Fruit fly (Drosophila melanogaster) whole organism, embryonic: ENCODE measurements around the gene Pka-C1.

Source experiments
- Antp ChIP-seq: fragments of 200-800 bp; sonication (Bioruptor generic); optimal IDR thresholded peaks from 3 replicates; lab custom pipeline; 2016; ENCODE audit warnings: missing biosample characterization, missing genetic modification characterization
- Bgb ChIP-seq: fragments of 200-800 bp; sonication (Bioruptor generic); IDR thresholded peaks from 2 replicates; pipeline ENCODE4 v1.3.6; 2022; ENCODE audit warnings: missing biosample characterization, missing genetic modification characterization; ENCODE audit not compliant: partially characterized antibody
- Bteb2 ChIP-seq: fragments of 200-800 bp; sonication (Bioruptor generic); optimal IDR thresholded peaks from 2 replicates; lab custom pipeline; 2016; ENCODE audit warnings: missing biosample characterization, missing genetic modification characterization
- CG10147 ChIP-seq: fragments of 200-800 bp; sonication (Bioruptor generic); optimal IDR thresholded peaks from 2 replicates; lab custom pipeline; 2019; ENCODE audit warnings: missing biosample characterization, mild to moderate bottlenecking, missing genetic modification characterization, moderate library complexity
- CG10543 ChIP-seq: fragments of 200-800 bp; sonication (Bioruptor generic); optimal IDR thresholded peaks from 3 replicates; lab custom pipeline; 2017; ENCODE audit warnings: missing biosample characterization, mild to moderate bottlenecking, missing genetic modification characterization, moderate library complexity
- CG11696 ChIP-seq: fragments of 200-800 bp; sonication (Bioruptor generic); IDR thresholded peaks from 2 replicates; pipeline ENCODE4 v1.3.6; 2022; ENCODE audit warnings: missing biosample characterization, missing genetic modification characterization
- CG12769 ChIP-seq: fragments of 200-800 bp; sonication (Bioruptor generic); optimal IDR thresholded peaks from 2 replicates; lab custom pipeline; 2019; ENCODE audit warnings: missing biosample characterization, mild to moderate bottlenecking, missing genetic modification characterization, moderate library complexity
- CG15011 ChIP-seq: fragments of 200-800 bp; sonication (Bioruptor generic); optimal IDR thresholded peaks from 3 replicates; lab custom pipeline; 2018; ENCODE audit warnings: missing biosample characterization, mild to moderate bottlenecking, missing genetic modification characterization
- CG15073 ChIP-seq: fragments of 200-800 bp; sonication (Bioruptor generic); optimal IDR thresholded peaks from 2 replicates; lab custom pipeline; 2016; ENCODE audit warnings: missing biosample characterization, missing genetic modification characterization
- CG15696 ChIP-seq: fragments of 200-800 bp; sonication (Bioruptor generic); optimal IDR thresholded peaks from 2 replicates; lab custom pipeline; 2019; ENCODE audit warnings: missing biosample characterization, mild to moderate bottlenecking, missing genetic modification characterization, moderate library complexity
- CG17359 ChIP-seq: fragments of 200-800 bp; sonication (Bioruptor generic); optimal IDR thresholded peaks from 3 replicates; lab custom pipeline; 2018; ENCODE audit warnings: missing biosample characterization, mild to moderate bottlenecking, missing genetic modification characterization, moderate library complexity
- CG17829 ChIP-seq: fragments of 200-800 bp; optimal IDR thresholded peaks from 2 replicates; lab custom pipeline; 2019; ENCODE audit warnings: missing biosample characterization, mild to moderate bottlenecking, missing genetic modification characterization, moderate library complexity
- CG2678 ChIP-seq: fragments of 200-800 bp; sonication (Bioruptor generic); optimal IDR thresholded peaks from 3 replicates; lab custom pipeline; 2019; ENCODE audit warnings: missing biosample characterization, mild to moderate bottlenecking, missing genetic modification characterization, moderate library complexity
- CG4424 ChIP-seq: fragments of 200-800 bp; sonication (Bioruptor generic); optimal IDR thresholded peaks from 3 replicates; lab custom pipeline; 2016; ENCODE audit warnings: missing biosample characterization, missing genetic modification characterization
- CG6854 ChIP-seq: fragments of 200-800 bp; sonication (Bioruptor generic); optimal IDR thresholded peaks from 3 replicates; lab custom pipeline; 2017; ENCODE audit warnings: missing biosample characterization, mild to moderate bottlenecking, missing genetic modification characterization
- CG7963 ChIP-seq: fragments of 200-800 bp; sonication (Bioruptor generic); IDR thresholded peaks from 3 replicates; pipeline ENCODE4 v1.3.6; 2022; ENCODE audit warnings: missing biosample characterization, missing genetic modification characterization; ENCODE audit not compliant: partially characterized antibody
- CG7987 ChIP-seq: fragments of 200-800 bp; sonication (Bioruptor generic); optimal IDR thresholded peaks from 2 replicates; lab custom pipeline; 2018; ENCODE audit warnings: missing biosample characterization, mild to moderate bottlenecking, missing genetic modification characterization, moderate library complexity
- Dbx ChIP-seq: fragments of 200-800 bp; sonication (Bioruptor generic); IDR thresholded peaks from 3 replicates; pipeline ENCODE4 v1.3.6; 2022; ENCODE audit warnings: missing biosample characterization, missing genetic modification characterization
- ERR ChIP-seq: fragments of 200-800 bp; sonication (Bioruptor generic); optimal IDR thresholded peaks from 2 replicates; lab custom pipeline; 2016; ENCODE audit warnings: missing biosample characterization, missing genetic modification characterization
- Ets97D ChIP-seq: fragments of 200-800 bp; sonication (Bioruptor generic); optimal IDR thresholded peaks from 3 replicates; lab custom pipeline; 2016; ENCODE audit warnings: missing biosample characterization, missing genetic modification characterization
- Gug ChIP-seq: fragments of 200-800 bp; sonication (Bioruptor generic); IDR thresholded peaks from 4 replicates; pipeline ENCODE4 v1.3.6; 2022; ENCODE audit warnings: missing biosample characterization, missing genetic modification characterization
- HLH54F ChIP-seq: fragments of 200-800 bp; sonication (Bioruptor generic); optimal IDR thresholded peaks from 3 replicates; lab custom pipeline; 2016; ENCODE audit warnings: missing biosample characterization, missing genetic modification characterization
- Hey ChIP-seq: fragments of 200-800 bp; sonication (Bioruptor generic); optimal IDR thresholded peaks from 3 replicates; lab custom pipeline; 2018; ENCODE audit warnings: missing biosample characterization, mild to moderate bottlenecking, missing genetic modification characterization
- Hr78 ChIP-seq, 2 experiments: fragments of 200-800 bp in 1 of 2; fragments of >200 bp in 1 of 2; sonication (Bioruptor generic) in 1 of 2; optimal IDR thresholded peaks; 2 replicates each; lab custom pipeline; 2017 to 2019; ENCODE audit warnings: missing biosample characterization in 2 of 2, missing genetic modification characterization in 2 of 2, mild to moderate bottlenecking in 1 of 2, moderate library complexity in 1 of 2
- Lpt ChIP-seq: fragments of >200 bp; optimal IDR thresholded peaks from 2 replicates; lab custom pipeline; 2018; ENCODE audit warnings: missing biosample characterization, missing genetic modification characterization
- NC2β ChIP-seq: fragments of 200-800 bp; sonication (Bioruptor generic); optimal IDR thresholded peaks from 2 replicates; lab custom pipeline; 2016; ENCODE audit warnings: missing biosample characterization, missing genetic modification characterization
- Opbp ChIP-seq: fragments of 200-800 bp; sonication (Bioruptor generic); IDR thresholded peaks from 3 replicates; pipeline ENCODE4 v1.3.6; 2022; ENCODE audit warnings: missing biosample characterization, missing genetic modification characterization; ENCODE audit not compliant: partially characterized antibody
- Poxn ChIP-seq: fragments of 200-800 bp; sonication (Bioruptor generic); IDR thresholded peaks from 2 replicates; pipeline ENCODE4 v1.3.6; 2022; ENCODE audit warnings: missing biosample characterization, missing genetic modification characterization
- Sry-δ ChIP-seq: fragments of 200-800 bp; sonication (Bioruptor generic); optimal IDR thresholded peaks from 2 replicates; lab custom pipeline; 2016; ENCODE audit warnings: missing biosample characterization, missing genetic modification characterization
- Trl ChIP-seq, 3 experiments: fragments of >200 bp in 2 of 3; fragments of 200-800 bp in 1 of 3; sonication (Bioruptor generic) in 1 of 3; optimal IDR thresholded peaks; 2 replicates in 1 of 3; 3 replicates in 2 of 3; lab custom pipeline; 2016 to 2017; ENCODE audit warnings: missing biosample characterization in 1 of 3, missing genetic modification characterization in 1 of 3
- YL-1 ChIP-seq: fragments of 200-800 bp; sonication (Bioruptor generic); optimal IDR thresholded peaks from 3 replicates; lab custom pipeline; 2017; ENCODE audit warnings: missing biosample characterization, mild to moderate bottlenecking, missing genetic modification characterization
- ash1 ChIP-seq: fragments of 200-800 bp; sonication (Bioruptor generic); optimal IDR thresholded peaks from 2 replicates; lab custom pipeline; 2018; ENCODE audit warnings: missing biosample characterization, mild to moderate bottlenecking, missing genetic modification characterization
- bowl ChIP-seq: fragments of 200-800 bp; sonication (Bioruptor generic); IDR thresholded peaks from 2 replicates; pipeline ENCODE4 v1.3.6; 2022; ENCODE audit warnings: missing biosample characterization, missing genetic modification characterization
- bsh ChIP-seq, 2 experiments: fragments of 200-800 bp; sonication (Bioruptor generic); optimal IDR thresholded peaks; 2 replicates each; lab custom pipeline; 2017 to 2018; ENCODE audit warnings: mild to moderate bottlenecking in 2 of 2, missing biosample characterization in 2 of 2, missing genetic modification characterization in 2 of 2, moderate library complexity in 1 of 2
- chm ChIP-seq: fragments of 200-800 bp; sonication (Bioruptor generic); IDR thresholded peaks from 2 replicates; pipeline ENCODE4 v1.3.6; 2022; ENCODE audit warnings: missing biosample characterization, missing genetic modification characterization
- cwo ChIP-seq: fragments of 200-800 bp; sonication (Bioruptor generic); optimal IDR thresholded peaks from 3 replicates; lab custom pipeline; 2017; ENCODE audit warnings: missing biosample characterization, missing genetic modification characterization, mild to moderate bottlenecking, moderate library complexity, missing genetic modification reagents
- dm ChIP-seq: fragments of 200-800 bp; sonication (Bioruptor generic); optimal IDR thresholded peaks from 3 replicates; lab custom pipeline; 2016; ENCODE audit warnings: missing biosample characterization, missing genetic modification characterization
- jumu ChIP-seq: fragments of 200-800 bp; sonication (Bioruptor generic); optimal IDR thresholded peaks from 3 replicates; lab custom pipeline; 2016; ENCODE audit warnings: missing biosample characterization, missing genetic modification characterization
- ken ChIP-seq: fragments of 200-800 bp; sonication (Bioruptor generic); IDR thresholded peaks from 3 replicates; pipeline ENCODE4 v1.3.6; 2022; ENCODE audit warnings: missing biosample characterization, missing genetic modification characterization
- kni ChIP-seq: fragments of 200-800 bp; sonication (Bioruptor generic); optimal IDR thresholded peaks from 3 replicates; lab custom pipeline; 2017; ENCODE audit warnings: mild to moderate bottlenecking, missing biosample characterization, missing genetic modification reagents, missing genetic modification characterization
- lola ChIP-seq, 3 experiments: fragments of >200 bp in 2 of 3; fragments of 200-800 bp in 1 of 3; sonication (Bioruptor generic) in 1 of 3; optimal IDR thresholded peaks; 2 replicates each; lab custom pipeline; 2017 to 2019; ENCODE audit warnings: missing biosample characterization in 3 of 3, missing genetic modification characterization in 3 of 3, mild to moderate bottlenecking in 1 of 3, moderate library complexity in 1 of 3
- nmo ChIP-seq: fragments of 200-800 bp; sonication (Bioruptor generic); optimal IDR thresholded peaks from 2 replicates; lab custom pipeline; 2018; ENCODE audit warnings: missing biosample characterization, mild to moderate bottlenecking, missing genetic modification characterization, moderate library complexity
- pum ChIP-seq: fragments of 200-800 bp; sonication (Bioruptor generic); optimal IDR thresholded peaks from 2 replicates; lab custom pipeline; 2016; ENCODE audit warnings: missing biosample characterization, missing genetic modification characterization
- run ChIP-seq: fragments of 200-800 bp; sonication (Bioruptor generic); optimal IDR thresholded peaks from 3 replicates; lab custom pipeline; 2018; ENCODE audit warnings: missing biosample characterization, mild to moderate bottlenecking, missing genetic modification characterization
- sd ChIP-seq: fragments of 200-800 bp; sonication (Bioruptor generic); optimal IDR thresholded peaks from 3 replicates; lab custom pipeline; 2018; ENCODE audit warnings: missing biosample characterization, mild to moderate bottlenecking, missing genetic modification characterization, moderate library complexity
- sima ChIP-seq: fragments of 200-800 bp; sonication (Bioruptor generic); optimal IDR thresholded peaks from 2 replicates; lab custom pipeline; 2016; ENCODE audit warnings: missing biosample characterization, missing genetic modification characterization
- sqz ChIP-seq: fragments of 200-800 bp; sonication (Bioruptor generic); optimal IDR thresholded peaks from 3 replicates; lab custom pipeline; 2018; ENCODE audit warnings: missing biosample characterization, mild to moderate bottlenecking, missing genetic modification characterization
- tgo ChIP-seq: fragments of 200-800 bp; sonication (Bioruptor generic); IDR thresholded peaks from 3 replicates; pipeline ENCODE4 v1.3.6; 2022; ENCODE audit warnings: missing biosample characterization, missing genetic modification characterization
- wek ChIP-seq: fragments of 200-800 bp; sonication (Bioruptor generic); optimal IDR thresholded peaks from 3 replicates; lab custom pipeline; 2018; ENCODE audit warnings: missing biosample characterization, mild to moderate bottlenecking, missing genetic modification characterization, moderate library complexity
- yki ChIP-seq: fragments of >200 bp; optimal IDR thresholded peaks from 3 replicates; lab custom pipeline; 2018

Pka-C1 gene

dm6 chr2L:9705872-9706317 is 6.8 kb upstream of the Pka-C1 start, which contains the start of gene CG31710 (continued):
- TF ChIP-seq cwo (GFP tag; lab: Kevin White, UChicago) (peak; percentile 96), Opbp (GFP tag; lab: Robert Waterston, UW) (no peak), HLH54F (GFP tag; lab: Kevin White, UChicago) (no peak), Gug (GFP tag; lab: Robert Waterston, UW) (no peak), lola (GFP tag; optimal IDR thresholded peaks at IDR 0.05; lab: Kevin White, UChicago) (no peak), CG11696 (GFP tag; lab: Robert Waterston, UW) (no peak), Ets97D (GFP tag; lab: Kevin White, UChicago) (no peak), yki (no peak), pum (no peak), ERR (GFP tag; lab: Kevin White, UChicago) (no peak), CG2678 (tag; lab: Kevin White, UChicago) (peak; percentile 23), tgo (GFP tag; lab: Robert Waterston, UW) (no peak), nmo (no peak), kni (peak; percentile 62), YL-1 (GFP tag; lab: Kevin White, UChicago) (peak; percentile 49), Sry-δ (no peak), Trl (optimal IDR thresholded peaks at IDR 0.05; lab: Kevin White, UChicago) (peak; percentile 39 to 59), Trl (GFP tag; optimal IDR thresholded peaks at IDR 0.05; lab: Kevin White, UChicago) (peak; percentile 5), jumu (GFP tag; lab: Kevin White, UChicago) (no peak), Dbx (GFP tag; lab: Robert Waterston, UW) (no peak), sqz (GFP tag; lab: Kevin White, UChicago) (peak; percentile 76), CG7963 (GFP tag; lab: Robert Waterston, UW) (0 out of 3 replicates have a peak, but pooled peaks have one; percentile 30), sd (tag; lab: Kevin White, UChicago) (peak; percentile 42), bowl (GFP tag; lab: Robert Waterston, UW) (no peak), CG12769 (tag; lab: Kevin White, UChicago) (peak; percentile 7), Hey (tag; lab: Kevin White, UChicago) (no peak), run (tag; lab: Kevin White, UChicago) (no peak), CG17359 (tag; lab: Kevin White, UChicago) (peak; percentile 21), Lpt (no peak), Bteb2 (no peak), chm (GFP tag; lab: Robert Waterston, UW) (peak; percentile 59; the same call in 1 of the 2 replicates), CG4424 (GFP tag; lab: Kevin White, UChicago) (no peak), wek (GFP tag; lab: Kevin White, UChicago) (peak; percentile 37), CG15011 (no peak), CG7987 (no peak), Hr78 (GFP tag; optimal IDR thresholded peaks at IDR 0.05; lab: Kevin White, UChicago) (no peak), CG6854 (peak; percentile 16), sima (GFP tag; lab: Kevin White, UChicago) (no peak), CG17829 (tag; lab: Kevin White, UChicago) (peak; percentile 5), ken (no peak), CG15073 (GFP tag; lab: Kevin White, UChicago) (no peak), dm (peak; percentile 8), CG10147 (GFP tag; lab: Kevin White, UChicago) (peak; percentile 11), Antp (GFP tag; lab: Kevin White, UChicago) (no peak), NC2β (GFP tag; lab: Kevin White, UChicago) (peak; percentile 20), ash1 (GFP tag; lab: Kevin White, UChicago) (no peak), CG10543 (peak; percentile 16), Bgb (GFP tag; lab: Robert Waterston, UW) (peak; percentile 47; the same call in 1 of the 2 replicates), Poxn (no peak), CG15696 (tag; lab: Kevin White, UChicago) (no peak), bsh (GFP tag; optimal IDR thresholded peaks at IDR 0.05; lab: Kevin White, UChicago) (peak in 1 of 2 experiments; percentile 45)
